Worm (Caenorhabditis elegans) whole organism, midembryonic: ENCODE results near the gene C52D10.3.

ENCODE experiments used
- T22C8.4 ChIP-seq: fragments of 200-800 bp; sonication (Bioruptor generic); IDR thresholded peaks from 2 replicates; pipeline ENCODE4 v1.3.6; 2022; ENCODE audit warnings: missing genetic modification characterization, missing compliant biosample characterization
- cog-1 ChIP-seq: sonication (generic microtip); optimal IDR thresholded peaks from 2 replicates; lab custom pipeline; 2016; ENCODE audit warnings: missing genetic modification characterization, missing compliant biosample characterization
- klf-2 ChIP-seq: fragments of 200-800 bp; sonication (Bioruptor generic); conservative IDR thresholded peaks from 2 replicates; pipeline ENCODE4 v1.3.6; 2022; ENCODE audit warnings: missing genetic modification reagents, missing genetic modification characterization, missing compliant biosample characterization
- ref-1 ChIP-seq: fragments of 200-800 bp; sonication (Bioruptor generic); conservative IDR thresholded peaks from 2 replicates; pipeline ENCODE4 v1.3.6; 2022; ENCODE audit warnings: missing genetic modification reagents, missing genetic modification characterization, missing compliant biosample characterization
- tab-1 ChIP-seq: fragments of 200-800 bp; sonication (Bioruptor generic); IDR thresholded peaks from 2 replicates; pipeline ENCODE4 v1.3.6; 2022; ENCODE audit warnings: missing genetic modification characterization, missing compliant biosample characterization
- ztf-23 ChIP-seq: fragments of 200-800 bp; sonication (Bioruptor generic); IDR thresholded peaks from 2 replicates; pipeline ENCODE4 v1.3.6; 2022; ENCODE audit warnings: missing genetic modification reagents, missing genetic modification characterization, missing compliant biosample characterization

ce11 chrIV:17223474-17223873, 47.2 kb downstream of the C52D10.3 start, which contains the start of gene Y116A8B.4:
- TF ChIP-seq ref-1 (GFP tag; lab: Robert Waterston, UW) (no peak), cog-1 (tag; lab: Kevin White, UChicago) (no peak), T22C8.4 (GFP tag; lab: Robert Waterston, UW) (no peak), tab-1 (GFP tag; lab: Robert Waterston, UW) (no peak), ztf-23 (GFP tag; lab: Robert Waterston, UW) (no peak), klf-2 (no peak)
